Fruit fly (Drosophila melanogaster) whole organism, embryonic: ENCODE results near the gene nmdyn-D6.

Source experiments
- CG10209 ChIP-seq: fragments of 200-800 bp; sonication (Bioruptor generic); optimal IDR thresholded peaks from 3 replicates; lab custom pipeline; 2017; ENCODE audit warnings: missing biosample characterization, mild to moderate bottlenecking, missing genetic modification characterization, missing genetic modification reagents
- CG10267 ChIP-seq: fragments of 200-800 bp; sonication (Bioruptor generic); optimal IDR thresholded peaks from 2 replicates; lab custom pipeline; 2018; ENCODE audit warnings: missing biosample characterization, mild to moderate bottlenecking, missing genetic modification characterization, moderate library complexity
- CG10543 ChIP-seq: fragments of 200-800 bp; sonication (Bioruptor generic); optimal IDR thresholded peaks from 3 replicates; lab custom pipeline; 2017; ENCODE audit warnings: missing biosample characterization, mild to moderate bottlenecking, missing genetic modification characterization, moderate library complexity
- CG11085 ChIP-seq: fragments of 200-800 bp; sonication (Bioruptor generic); IDR thresholded peaks from 2 replicates; pipeline ENCODE4 v1.3.6; 2022; ENCODE audit warnings: missing biosample characterization, missing genetic modification characterization
- CG12219 ChIP-seq: fragments of 200-800 bp; sonication (Bioruptor generic); optimal IDR thresholded peaks from 3 replicates; lab custom pipeline; 2018; ENCODE audit warnings: missing biosample characterization, mild to moderate bottlenecking, missing genetic modification characterization
- CG13123 ChIP-seq: fragments of 200-800 bp; sonication (Bioruptor generic); optimal IDR thresholded peaks from 2 replicates; lab custom pipeline; 2016; ENCODE audit warnings: missing biosample characterization, missing genetic modification characterization
- CG13296 ChIP-seq: fragments of 200-800 bp; sonication (Bioruptor generic); optimal IDR thresholded peaks from 3 replicates; lab custom pipeline; 2018; ENCODE audit warnings: missing biosample characterization, mild to moderate bottlenecking, missing genetic modification characterization
- CG14667 ChIP-seq: fragments of 200-800 bp; sonication (Bioruptor generic); IDR thresholded peaks from 2 replicates; pipeline ENCODE4 v1.3.6; 2022; ENCODE audit warnings: missing biosample characterization, missing genetic modification characterization
- CG1602 ChIP-seq: fragments of 200-800 bp; sonication (Bioruptor generic); optimal IDR thresholded peaks from 3 replicates; lab custom pipeline; 2016; ENCODE audit warnings: missing biosample characterization, missing genetic modification characterization
- CG17568 ChIP-seq: fragments of 200-800 bp; sonication (Bioruptor generic); optimal IDR thresholded peaks from 2 replicates; lab custom pipeline; 2018; ENCODE audit warnings: missing biosample characterization, mild to moderate bottlenecking, missing genetic modification characterization, moderate library complexity
- CG18262 ChIP-seq: fragments of 200-800 bp; optimal IDR thresholded peaks from 3 replicates; lab custom pipeline; 2019; ENCODE audit warnings: missing biosample characterization, mild to moderate bottlenecking, missing genetic modification characterization, moderate library complexity
- CG30431 ChIP-seq: fragments of 200-800 bp; sonication (Bioruptor generic); optimal IDR thresholded peaks from 2 replicates; lab custom pipeline; 2017; ENCODE audit warnings: missing biosample characterization, missing genetic modification characterization
- CG32532 ChIP-seq: fragments of 200-800 bp; sonication (Bioruptor generic); IDR thresholded peaks from 2 replicates; pipeline ENCODE4 v1.3.6; 2022; ENCODE audit warnings: missing biosample characterization, missing genetic modification characterization
- CG34422 ChIP-seq: fragments of 200-800 bp; sonication (Bioruptor generic); IDR thresholded peaks from 3 replicates; pipeline ENCODE4 v1.3.6; 2022; ENCODE audit warnings: missing biosample characterization, missing genetic modification characterization
- CG3995 ChIP-seq: fragments of 200-800 bp; sonication (Bioruptor generic); optimal IDR thresholded peaks from 3 replicates; lab custom pipeline; 2016; ENCODE audit warnings: missing biosample characterization, missing genetic modification characterization
- CG4282 ChIP-seq: fragments of 200-800 bp; sonication (Bioruptor generic); optimal IDR thresholded peaks from 2 replicates; lab custom pipeline; 2016; ENCODE audit warnings: missing biosample characterization, missing genetic modification characterization
- CG4707 ChIP-seq: fragments of 200-800 bp; sonication (Bioruptor generic); optimal IDR thresholded peaks from 2 replicates; lab custom pipeline; 2018; ENCODE audit warnings: missing biosample characterization, mild to moderate bottlenecking, missing genetic modification characterization, moderate library complexity
- CG7745 ChIP-seq: fragments of 200-800 bp; sonication (Bioruptor generic); optimal IDR thresholded peaks from 2 replicates; lab custom pipeline; 2018; ENCODE audit warnings: missing biosample characterization, mild to moderate bottlenecking, missing genetic modification characterization, moderate library complexity
- CG7928 ChIP-seq: fragments of 200-800 bp; sonication (Bioruptor generic); optimal IDR thresholded peaks from 2 replicates; lab custom pipeline; 2017; ENCODE audit warnings: missing biosample characterization, mild to moderate bottlenecking, missing genetic modification characterization
- CG7963 ChIP-seq: fragments of 200-800 bp; sonication (Bioruptor generic); IDR thresholded peaks from 3 replicates; pipeline ENCODE4 v1.3.6; 2022; ENCODE audit warnings: missing biosample characterization, missing genetic modification characterization; ENCODE audit not compliant: partially characterized antibody
- CG8388 ChIP-seq: fragments of 200-800 bp; sonication (Bioruptor generic); optimal IDR thresholded peaks from 2 replicates; lab custom pipeline; 2019; ENCODE audit warnings: missing biosample characterization, mild to moderate bottlenecking, missing genetic modification characterization, moderate library complexity
- CG8478 ChIP-seq: fragments of >200 bp; optimal IDR thresholded peaks from 2 replicates; lab custom pipeline; 2018
- CG9437 ChIP-seq: fragments of 200-800 bp; sonication (Bioruptor generic); optimal IDR thresholded peaks from 2 replicates; lab custom pipeline; 2018; ENCODE audit warnings: missing biosample characterization, mild to moderate bottlenecking, missing genetic modification characterization
- Dip3 ChIP-seq: fragments of 200-800 bp; sonication (Bioruptor generic); optimal IDR thresholded peaks from 3 replicates; lab custom pipeline; 2016; ENCODE audit warnings: missing biosample characterization, missing genetic modification characterization
- Dp ChIP-seq: fragments of 200-800 bp; sonication (Bioruptor generic); optimal IDR thresholded peaks from 2 replicates; lab custom pipeline; 2018; ENCODE audit warnings: missing biosample characterization, mild to moderate bottlenecking, missing genetic modification characterization, moderate library complexity
- Eip74EF ChIP-seq, 2 experiments: fragments of 200-800 bp in 1 of 2; fragments of >200 bp in 1 of 2; sonication (Bioruptor generic) in 1 of 2; optimal IDR thresholded peaks; 2 replicates each; lab custom pipeline; 2017 to 2019; ENCODE audit warnings: missing biosample characterization in 2 of 2, missing genetic modification characterization in 2 of 2, mild to moderate bottlenecking in 1 of 2, moderate library complexity in 1 of 2
- Gsc ChIP-seq: fragments of 200-800 bp; sonication (Bioruptor generic); IDR thresholded peaks from 2 replicates; pipeline ENCODE4 v1.3.6; 2022; ENCODE audit warnings: missing biosample characterization, missing genetic modification characterization
- HHEX ChIP-seq: fragments of 200-800 bp; sonication (Bioruptor generic); optimal IDR thresholded peaks from 3 replicates; lab custom pipeline; 2017; ENCODE audit warnings: missing biosample characterization, mild to moderate bottlenecking, missing genetic modification characterization, missing genetic modification reagents
- Hmx ChIP-seq: fragments of 200-800 bp; sonication (Bioruptor generic); optimal IDR thresholded peaks from 2 replicates; lab custom pipeline; 2016; ENCODE audit warnings: missing biosample characterization, missing genetic modification characterization
- Opbp ChIP-seq: fragments of 200-800 bp; sonication (Bioruptor generic); IDR thresholded peaks from 3 replicates; pipeline ENCODE4 v1.3.6; 2022; ENCODE audit warnings: missing biosample characterization, missing genetic modification characterization; ENCODE audit not compliant: partially characterized antibody
- Ravus ChIP-seq: fragments of 200-800 bp; sonication (Bioruptor generic); IDR thresholded peaks from 2 replicates; pipeline ENCODE4 v1.3.6; 2022; ENCODE audit warnings: missing biosample characterization, missing genetic modification characterization
- Six4 ChIP-seq: fragments of 200-800 bp; sonication (Bioruptor generic); optimal IDR thresholded peaks from 2 replicates; lab custom pipeline; 2016; ENCODE audit warnings: missing biosample characterization, missing genetic modification characterization
- abd-A ChIP-seq: fragments of 200-800 bp; sonication (Bioruptor generic); optimal IDR thresholded peaks from 3 replicates; lab custom pipeline; 2019; ENCODE audit warnings: missing biosample characterization, mild to moderate bottlenecking, missing genetic modification characterization, moderate library complexity
- ase ChIP-seq: fragments of 200-800 bp; sonication (Bioruptor generic); IDR thresholded peaks from 3 replicates; pipeline ENCODE4 v1.3.6; 2022; ENCODE audit warnings: missing biosample characterization, missing genetic modification characterization
- bigmax ChIP-seq: fragments of 200-800 bp; sonication (Bioruptor generic); optimal IDR thresholded peaks from 2 replicates; lab custom pipeline; 2018; ENCODE audit warnings: missing biosample characterization, mild to moderate bottlenecking, missing genetic modification characterization
- bowl ChIP-seq: fragments of 200-800 bp; sonication (Bioruptor generic); IDR thresholded peaks from 2 replicates; pipeline ENCODE4 v1.3.6; 2022; ENCODE audit warnings: missing biosample characterization, missing genetic modification characterization
- cwo ChIP-seq: fragments of 200-800 bp; sonication (Bioruptor generic); optimal IDR thresholded peaks from 3 replicates; lab custom pipeline; 2017; ENCODE audit warnings: missing biosample characterization, missing genetic modification characterization, mild to moderate bottlenecking, moderate library complexity, missing genetic modification reagents
- dimm ChIP-seq: fragments of 200-800 bp; sonication (Bioruptor generic); IDR thresholded peaks from 2 replicates; pipeline ENCODE4 v1.3.6; 2022; ENCODE audit warnings: missing biosample characterization, missing genetic modification characterization
- gro ChIP-seq: fragments of 200-800 bp; sonication (Bioruptor generic); optimal IDR thresholded peaks from 2 replicates; lab custom pipeline; 2016; ENCODE audit warnings: missing biosample characterization, missing genetic modification characterization
- ham ChIP-seq: fragments of 200-800 bp; sonication (Bioruptor generic); IDR thresholded peaks from 2 replicates; pipeline ENCODE4 v1.3.6; 2022; ENCODE audit warnings: missing biosample characterization, missing genetic modification characterization
- jigr1 ChIP-seq: fragments of 200-800 bp; sonication (Bioruptor generic); IDR thresholded peaks from 3 replicates; pipeline ENCODE4 v1.3.6; 2022; ENCODE audit warnings: missing biosample characterization, missing genetic modification characterization
- lilli ChIP-seq: fragments of 200-800 bp; sonication (Bioruptor generic); optimal IDR thresholded peaks from 3 replicates; lab custom pipeline; 2016; ENCODE audit warnings: missing biosample characterization, missing genetic modification characterization
- prd ChIP-seq, 3 experiments: fragments of >200 bp in 2 of 3; fragments of 200-800 bp in 1 of 3; sonication (Bioruptor generic) in 1 of 3; optimal IDR thresholded peaks in 2 of 3; IDR thresholded peaks in 1 of 3; 2 replicates in 2 of 3; 3 replicates in 1 of 3; pipeline versions ENCODE4 v1.3.6 to Lab custom; 2017 to 2022; ENCODE audit warnings: missing biosample characterization in 1 of 3, missing genetic modification characterization in 1 of 3
- ssp ChIP-seq: fragments of 200-800 bp; sonication (Bioruptor generic); IDR thresholded peaks from 2 replicates; pipeline ENCODE4 v1.3.6; 2022; ENCODE audit warnings: missing biosample characterization, missing genetic modification characterization
- sug ChIP-seq: fragments of 200-800 bp; optimal IDR thresholded peaks from 2 replicates; lab custom pipeline; 2019; ENCODE audit warnings: missing biosample characterization, mild to moderate bottlenecking, missing genetic modification characterization, moderate library complexity
- tin ChIP-seq: fragments of 200-800 bp; sonication (Bioruptor generic); optimal IDR thresholded peaks from 3 replicates; lab custom pipeline; 2016; ENCODE audit warnings: missing biosample characterization, missing genetic modification characterization
- tup ChIP-seq: fragments of 200-800 bp; sonication (Bioruptor generic); optimal IDR thresholded peaks from 2 replicates; lab custom pipeline; 2016; ENCODE audit warnings: missing biosample characterization, mild to moderate bottlenecking, missing genetic modification characterization, moderate library complexity
- wor ChIP-seq: fragments of 200-800 bp; sonication (Bioruptor generic); IDR thresholded peaks from 2 replicates; pipeline ENCODE4 v1.3.6; 2022; ENCODE audit warnings: missing biosample characterization, missing genetic modification characterization

Gene nmdyn-D6

dm6 chrX:14582784-14583699, at the start of gene nmdyn-D6, which contains the start of gene mRpS25 (continued):
- peak; percentile 31 for TF ChIP-seq CG30431 (GFP tag; lab: Kevin White, UChicago)
- no peak for TF ChIP-seq CG7963
- no peak for TF ChIP-seq CG12219 (GFP tag; lab: Kevin White, UChicago)
- TF ChIP-seq dimm, result no peak
- TF ChIP-seq Opbp (GFP tag; lab: Robert Waterston, UW), result peak; percentile 22; the same call in 1 of the 3 replicates
- TF ChIP-seq Dip3, result peak; percentile 16
- no peak for TF ChIP-seq Six4 (GFP tag; lab: Kevin White, UChicago)
- no peak for TF ChIP-seq prd (optimal IDR thresholded peaks at IDR 0.05; lab: Kevin White, UChicago)
- peak; percentile 58 for TF ChIP-seq prd (GFP tag; IDR thresholded peaks at IDR 0.05; lab: Robert Waterston, UW)
- peak; percentile 55 for TF ChIP-seq CG1602 (GFP tag; lab: Kevin White, UChicago)
- TF ChIP-seq CG34422, result peak; percentile 29; the same call in 2 of the 3 replicates
- peak; percentile 51 for TF ChIP-seq CG9437 (GFP tag; lab: Kevin White, UChicago)
- no peak for TF ChIP-seq Gsc (GFP tag; lab: Robert Waterston, UW)
- TF ChIP-seq CG7928 (GFP tag; lab: Kevin White, UChicago), result no peak
- 0 out of 3 replicates have a peak, but pooled peaks have one; percentile 22 for TF ChIP-seq jigr1
- no peak for TF ChIP-seq cwo
- no peak for TF ChIP-seq CG13123 (GFP tag; lab: Kevin White, UChicago)
- TF ChIP-seq CG18262 (tag; lab: Kevin White, UChicago), result peak; percentile 40
- no peak for TF ChIP-seq CG11085 (GFP tag; lab: Robert Waterston, UW)
- peak; percentile 90 for TF ChIP-seq ssp (GFP tag; lab: Robert Waterston, UW)
- no peak for TF ChIP-seq CG17568 (GFP tag; lab: Kevin White, UChicago)
- TF ChIP-seq sug (tag; lab: Kevin White, UChicago), result no peak
- TF ChIP-seq CG14667 (GFP tag; lab: Robert Waterston, UW), result no peak
- no peak for TF ChIP-seq abd-A
- TF ChIP-seq bigmax (GFP tag; lab: Kevin White, UChicago), result no peak
- TF ChIP-seq CG10543, result peak; percentile 10
- TF ChIP-seq CG32532, result peak; percentile 58
- no peak for TF ChIP-seq Dp (GFP tag; lab: Kevin White, UChicago)
- TF ChIP-seq CG10209, result peak; percentile 7
- peak; percentile 13; the same call in 1 of the 2 replicates for TF ChIP-seq wor
- peak; percentile 5 for TF ChIP-seq CG8388 (GFP tag; lab: Kevin White, UChicago)
- TF ChIP-seq Hmx (GFP tag; lab: Kevin White, UChicago), result no peak
- no peak for TF ChIP-seq CG4707 (GFP tag; lab: Kevin White, UChicago)
- no peak for TF ChIP-seq CG10267 (tag; lab: Kevin White, UChicago)
- no peak for TF ChIP-seq CG13296 (GFP tag; lab: Kevin White, UChicago)
- TF ChIP-seq Eip74EF (GFP tag; optimal IDR thresholded peaks at IDR 0.05; lab: Kevin White, UChicago), result peak in 1 of 2 experiments; percentile 54
- no peak for TF ChIP-seq CG3995 (GFP tag; lab: Kevin White, UChicago)
- peak; percentile 10 for TF ChIP-seq tin (GFP tag; lab: Kevin White, UChicago)
- no peak for TF ChIP-seq gro (GFP tag; lab: Kevin White, UChicago)
- TF ChIP-seq CG7745 (tag; lab: Kevin White, UChicago), result no peak
- TF ChIP-seq tup, result no peak
- TF ChIP-seq Ravus (GFP tag; lab: Robert Waterston, UW), result no peak
- no peak for TF ChIP-seq CG8478 (lab: Kevin White, UChicago)
- TF ChIP-seq lilli (GFP tag; lab: Kevin White, UChicago), result peak; percentile 18
- TF ChIP-seq HHEX (GFP tag; lab: Kevin White, UChicago), result no peak
- TF ChIP-seq bowl (GFP tag; lab: Robert Waterston, UW), result no peak
- TF ChIP-seq ham (GFP tag; lab: Robert Waterston, UW), result no peak
- no peak for TF ChIP-seq CG4282 (GFP tag; lab: Kevin White, UChicago)
- TF ChIP-seq ase (GFP tag; lab: Robert Waterston, UW), result no peak
